Fruit fly (Drosophila melanogaster) whole organism, wandering third instar larva: ENCODE data around the gene CG7806.

Experiments used
- CrebA ChIP-seq: fragments of 200-800 bp; sonication (Bioruptor generic); optimal IDR thresholded peaks from 2 replicates; lab custom pipeline; 2016; ENCODE audit warnings: missing biosample characterization, mild to moderate bottlenecking, missing genetic modification characterization, borderline replicate concordance
- Dif ChIP-seq: fragments of 200-275, 200-300 bp; sonication (Bioruptor generic); optimal IDR thresholded peaks from 2 replicates; lab custom pipeline; 2018; ENCODE audit warnings: missing biosample characterization, missing genetic modification characterization; ENCODE audit not compliant: partially characterized antibody
- HLH106 ChIP-seq: fragments of 200-800 bp; optimal IDR thresholded peaks from 3 replicates; lab custom pipeline; 2019; ENCODE audit warnings: missing biosample characterization, mild to moderate bottlenecking, missing genetic modification characterization, moderate library complexity
- Hnf4 ChIP-seq: fragments of 200-800 bp; sonication (Bioruptor generic); optimal IDR thresholded peaks from 2 replicates; lab custom pipeline; 2016; ENCODE audit warnings: missing biosample characterization, mild to moderate bottlenecking, missing genetic modification characterization
- Mio ChIP-seq: sonication (Bioruptor generic); optimal IDR thresholded peaks from 2 replicates; lab custom pipeline; 2016; ENCODE audit warnings: missing biosample characterization, missing genetic modification characterization
- OdsH ChIP-seq: fragments of 200-800 bp; sonication (Bioruptor generic); optimal IDR thresholded peaks from 2 replicates; lab custom pipeline; 2016; ENCODE audit warnings: missing biosample characterization, mild to moderate bottlenecking, missing genetic modification characterization
- Vsx2 ChIP-seq: fragments of 200-300, 225-300 bp; sonication (Bioruptor generic); optimal IDR thresholded peaks from 2 replicates; lab custom pipeline; 2018; ENCODE audit warnings: missing biosample characterization, missing genetic modification characterization; ENCODE audit not compliant: partially characterized antibody
- br ChIP-seq: fragments of 200-800 bp; sonication (Bioruptor generic); optimal IDR thresholded peaks from 2 replicates; lab custom pipeline; 2016; ENCODE audit warnings: missing biosample characterization, missing genetic modification characterization
- brk ChIP-seq: fragments of 200-800 bp; sonication (Bioruptor generic); optimal IDR thresholded peaks from 2 replicates; lab custom pipeline; 2016; ENCODE audit warnings: missing biosample characterization, mild to moderate bottlenecking, missing genetic modification characterization
- foxo ChIP-seq, 2 experiments: fragments of 200-800 bp; sonication (Bioruptor generic); optimal IDR thresholded peaks; 2 replicates in 1 of 2; 3 replicates in 1 of 2; lab custom pipeline; 2016 to 2017; ENCODE audit warnings: missing biosample characterization in 2 of 2, missing genetic modification characterization in 2 of 2
- fru ChIP-seq: fragments of 200-800 bp; sonication (Bioruptor generic); optimal IDR thresholded peaks from 3 replicates; lab custom pipeline; 2016; ENCODE audit warnings: missing biosample characterization, mild to moderate bottlenecking, missing genetic modification characterization
- h ChIP-seq: fragments of 200-800 bp; sonication (Bioruptor generic); optimal IDR thresholded peaks from 3 replicates; lab custom pipeline; 2016; ENCODE audit warnings: missing biosample characterization, mild to moderate bottlenecking, missing genetic modification characterization
- psq ChIP-seq: fragments of 200-800 bp; sonication (Bioruptor generic); optimal IDR thresholded peaks from 3 replicates; lab custom pipeline; 2017; ENCODE audit warnings: missing biosample characterization, mild to moderate bottlenecking, missing genetic modification characterization, moderate library complexity
- usp ChIP-seq: fragments of >200 bp; optimal IDR thresholded peaks from 2 replicates; lab custom pipeline; 2017; ENCODE audit warnings: missing biosample characterization, missing genetic modification characterization

DNA sequence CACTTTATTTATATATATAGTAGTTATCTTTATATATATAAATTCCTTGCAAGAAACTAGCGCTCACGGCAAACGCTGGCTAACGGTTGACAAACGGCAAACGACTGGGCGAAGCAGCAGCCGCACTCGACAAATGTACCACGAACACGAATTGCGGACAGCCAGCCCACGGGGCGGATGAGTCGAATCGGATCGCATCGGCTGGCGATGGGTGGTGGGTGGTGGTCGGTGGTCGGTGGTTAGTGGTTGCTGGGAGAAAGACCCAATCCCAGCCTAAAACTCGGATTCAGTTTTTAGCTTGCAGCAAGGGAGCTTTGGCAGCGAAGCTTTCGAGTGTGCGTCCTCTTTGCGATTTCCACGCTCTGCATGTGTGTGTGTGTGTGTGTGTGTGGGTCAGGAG is 14.0 kb downstream of the CG7806 start, which contains the start of gene CG7781:
- no peak for TF ChIP-seq Hnf4 (GFP tag; lab: Kevin White, UChicago)
- TF ChIP-seq foxo (GFP tag; optimal IDR thresholded peaks at IDR 0.05; lab: Kevin White, UChicago): no peak
- no peak for TF ChIP-seq br (GFP tag; lab: Kevin White, UChicago)
- no peak for TF ChIP-seq Dif (GFP tag; lab: Kevin White, UChicago)
- TF ChIP-seq HLH106 (tag; lab: Kevin White, UChicago): no peak
- no peak for TF ChIP-seq OdsH (GFP tag; lab: Kevin White, UChicago)
- no peak for TF ChIP-seq h (GFP tag; lab: Kevin White, UChicago)
- TF ChIP-seq fru (GFP tag; lab: Kevin White, UChicago): no peak
- no peak for TF ChIP-seq CrebA
- TF ChIP-seq Vsx2: no peak
- TF ChIP-seq psq (GFP tag; lab: Kevin White, UChicago): no peak
- TF ChIP-seq usp (GFP tag; lab: Kevin White, UChicago): no peak
- TF ChIP-seq brk: no peak
- TF ChIP-seq Mio (GFP tag; lab: Kevin White, UChicago): no peak
